Fruit fly (Drosophila melanogaster): ENCODE results near the gene CG6026.

The CG6026 gene

DNA sequence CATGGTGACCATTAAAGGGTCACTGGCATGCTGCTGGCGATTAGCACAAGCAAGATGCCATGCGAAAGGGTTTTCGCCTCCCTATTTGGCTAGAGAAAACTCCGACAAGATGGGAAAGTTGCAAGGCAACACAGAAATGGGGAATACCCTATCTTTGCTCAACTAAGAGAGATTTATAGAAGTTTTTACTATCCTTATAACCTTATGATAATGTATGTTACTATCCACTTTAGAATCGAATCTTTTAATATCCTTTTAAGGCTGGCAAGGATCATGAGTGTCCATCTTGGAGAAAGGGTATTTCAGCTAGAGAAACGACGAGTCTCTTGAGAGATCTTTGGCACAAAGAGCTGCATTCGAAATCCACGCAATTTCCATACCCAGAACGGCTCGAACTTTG is 36.4 kb downstream of the CG6026 start:
- TF ChIP-seq bsh (GFP tag; optimal IDR thresholded peaks at IDR 0.05) (peak in 1 of 2 experiments; percentile 34), Gsc (GFP tag; IDR thresholded peaks at IDR 0.05) (no peak), CG18619 (GFP tag; optimal IDR thresholded peaks at IDR 0.05) (no peak), nerfin-1 (tag; optimal IDR thresholded peaks at IDR 0.05) (no peak), aop (GFP tag; IDR thresholded peaks at IDR 0.05) (no peak), CG12104 (GFP tag; optimal IDR thresholded peaks at IDR 0.05) (no peak), CG31365 (tag; optimal IDR thresholded peaks at IDR 0.05) (no peak), Scr (GFP tag; IDR thresholded peaks at IDR 0.05; ENCODE audit: partially characterized antibody) (no peak), CG7271 (tag; optimal IDR thresholded peaks at IDR 0.05) (no peak), lmd (GFP tag; IDR thresholded peaks at IDR 0.05) (no peak), dati (GFP tag; IDR thresholded peaks at IDR 0.05) (no peak), lilli (GFP tag; optimal IDR thresholded peaks at IDR 0.05) (no peak), CG2712 (tag; optimal IDR thresholded peaks at IDR 0.05) (no peak), ATbp (GFP tag; optimal IDR thresholded peaks at IDR 0.05) (no peak), z (GFP tag; IDR thresholded peaks at IDR 0.05) (no peak), CG4282 (GFP tag; optimal IDR thresholded peaks at IDR 0.05) (no peak), CG6813 (GFP tag; optimal IDR thresholded peaks at IDR 0.05) (no peak), Drgx (GFP tag; IDR thresholded peaks at IDR 0.05) (peak; percentile 26; the same call in 1 of the 2 replicates), D19A (tag; optimal IDR thresholded peaks at IDR 0.05) (peak; percentile 34), CG10366 (GFP tag; IDR thresholded peaks at IDR 0.05) (no peak), otp (GFP tag; IDR thresholded peaks at IDR 0.05) (no peak), CG32532 (GFP tag; IDR thresholded peaks at IDR 0.05) (no peak), CG2199 (GFP tag; IDR thresholded peaks at IDR 0.05) (no peak), CG13296 (GFP tag; optimal IDR thresholded peaks at IDR 0.05) (no peak), hbn (GFP tag; IDR thresholded peaks at IDR 0.05; ENCODE audit: partially characterized antibody) (no peak)

DNA sequence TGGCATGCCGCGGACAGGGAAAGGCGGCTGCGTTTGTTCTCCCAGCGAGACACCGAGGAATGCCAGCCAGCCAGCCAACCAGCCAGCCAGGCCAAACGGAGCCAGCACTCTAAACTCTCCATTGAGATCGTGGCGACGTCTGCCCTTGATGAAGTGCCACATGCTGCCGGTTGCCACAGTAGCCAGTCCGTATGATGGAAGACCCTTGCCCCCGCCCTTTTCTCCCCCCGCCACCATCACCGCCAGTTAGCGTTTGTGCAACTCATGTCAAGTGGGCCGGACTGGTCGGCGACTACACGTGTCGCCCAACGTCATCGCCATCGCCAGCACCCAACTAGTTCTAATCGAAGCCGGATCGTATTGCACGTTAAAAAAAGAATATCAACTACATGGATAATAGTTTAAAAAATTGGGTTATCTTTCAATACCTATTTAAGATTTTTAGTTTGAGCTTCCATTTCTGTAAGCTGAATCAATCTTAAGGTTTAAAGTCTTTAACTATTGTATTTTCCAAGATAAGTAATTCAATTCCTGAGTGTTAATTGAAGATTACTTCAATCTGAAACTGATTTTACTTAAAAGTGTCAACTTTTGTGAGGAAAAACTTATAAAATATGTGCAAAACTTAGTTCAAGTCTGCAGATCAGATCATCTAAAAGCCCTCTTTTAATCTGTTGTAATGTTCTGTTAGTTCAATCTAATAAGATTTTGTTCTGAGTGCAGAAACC is 37.0 kb downstream of the CG6026 start:
- no peak for TF ChIP-seq CG1529 (GFP tag; optimal IDR thresholded peaks at IDR 0.05)
- TF ChIP-seq CG4424 (GFP tag; optimal IDR thresholded peaks at IDR 0.05): no peak
- no peak for TF ChIP-seq CG9932 (GFP tag; IDR thresholded peaks at IDR 0.05)
- TF ChIP-seq twi (tag; optimal IDR thresholded peaks at IDR 0.05): peak; percentile 68
- no peak for TF ChIP-seq CG6175 (GFP tag; IDR thresholded peaks at IDR 0.05)
- no peak for TF ChIP-seq CG3995 (GFP tag; optimal IDR thresholded peaks at IDR 0.05)
- TF ChIP-seq grau (tag; optimal IDR thresholded peaks at IDR 0.05): peak; percentile 20
- TF ChIP-seq CG42726 (GFP tag; IDR thresholded peaks at IDR 0.05; ENCODE audit: partially characterized antibody): no peak
- no peak for TF ChIP-seq CG15073 (GFP tag; optimal IDR thresholded peaks at IDR 0.05)
- no peak for TF ChIP-seq crp (GFP tag; optimal IDR thresholded peaks at IDR 0.05)
- TF ChIP-seq CG14050 (GFP tag; IDR thresholded peaks at IDR 0.05): no peak
- no peak for TF ChIP-seq Dek (tag; optimal IDR thresholded peaks at IDR 0.05)
- no peak for TF ChIP-seq CG32767 (GFP tag; IDR thresholded peaks at IDR 0.05)
- TF ChIP-seq CG10543 (GFP tag; optimal IDR thresholded peaks at IDR 0.05): no peak
- no peak for TF ChIP-seq Adf1 (GFP tag; IDR thresholded peaks at IDR 0.05)
- TF ChIP-seq CG43689 (GFP tag; IDR thresholded peaks at IDR 0.05): no peak
- peak in 1 of 2 experiments; percentile 13 for TF ChIP-seq Pdp1 (GFP tag; optimal IDR thresholded peaks at IDR 0.05)
- no peak for TF ChIP-seq CG6765 (GFP tag; optimal IDR thresholded peaks at IDR 0.05)
- peak; percentile 39 for TF ChIP-seq gem (tag; optimal IDR thresholded peaks at IDR 0.05)
- TF ChIP-seq sd (tag; optimal IDR thresholded peaks at IDR 0.05): no peak
- no peak for TF ChIP-seq CG15696 (tag; optimal IDR thresholded peaks at IDR 0.05)
- no peak for TF ChIP-seq CG13775 (GFP tag; optimal IDR thresholded peaks at IDR 0.05)
- no peak for TF ChIP-seq grn (GFP tag; optimal IDR thresholded peaks at IDR 0.05)
- TF ChIP-seq her (GFP tag; optimal IDR thresholded peaks at IDR 0.05): no peak
- TF ChIP-seq Doc3 (GFP tag; IDR thresholded peaks at IDR 0.05; ENCODE audit: partially characterized antibody): no peak
- no peak for TF ChIP-seq CG1024 (GFP tag; IDR thresholded peaks at IDR 0.05)
